Fruit fly (Drosophila melanogaster) Kc167 (cell line): ENCODE measurements around the gene CG31104.

Experiments
- Sin3A ChIP-seq: fragments of >200 bp; optimal IDR thresholded peaks from 2 replicates; lab custom pipeline; 2018; ENCODE audit warnings: missing external identifiers
- psq ChIP-seq: fragments of >200 bp; optimal IDR thresholded peaks from 2 replicates; lab custom pipeline; 2017; ENCODE audit warnings: missing external identifiers

dm6 chr3R:25239880-25240279, 45.4 kb upstream of the CG31104 start, which contains the start of gene to:
- TF ChIP-seq psq (lab: Kevin White, UChicago) = no peak
- no peak for TF ChIP-seq Sin3A (lab: Kevin White, UChicago)
